Fruit fly (Drosophila melanogaster) whole organism, adult: ENCODE data around the gene Arl6IP1.

Experiments used
- Crg-1 ChIP-seq: fragments of 200-800 bp; sonication (Bioruptor generic); optimal IDR thresholded peaks from 2 replicates; lab custom pipeline; 2016; ENCODE audit warnings: missing biosample characterization, missing genetic modification characterization
- kay ChIP-seq: fragments of 200-800 bp; sonication (Bioruptor generic); peaks from one replicate; lab custom pipeline; 2016; ENCODE audit warnings: missing biosample characterization, missing genetic modification characterization, borderline replicate concordance

dm6 chr3R:16677934-16678333 is 34.5 kb downstream of the Arl6IP1 start:
- no peak for TF ChIP-seq Crg-1 (GFP tag; lab: Kevin White, UChicago)
- no peak for TF ChIP-seq kay (GFP tag; lab: Kevin White, UChicago)
